Fruit fly (Drosophila melanogaster) whole organism, embryonic: ENCODE measurements around the gene Psf3.

Experiments
- Awh ChIP-seq: fragments of 200-800 bp; sonication (Bioruptor generic); IDR thresholded peaks from 2 replicates; pipeline ENCODE4, ENCODE4 v1.3.6; 2022; ENCODE audit warnings: missing biosample characterization, missing genetic modification characterization
- B-H2 ChIP-seq: fragments of 200-800 bp; sonication (Bioruptor generic); optimal IDR thresholded peaks from 2 replicates; lab custom pipeline; 2018; ENCODE audit warnings: missing biosample characterization, mild to moderate bottlenecking, missing genetic modification characterization
- CG10267 ChIP-seq: fragments of 200-800 bp; sonication (Bioruptor generic); optimal IDR thresholded peaks from 2 replicates; lab custom pipeline; 2018; ENCODE audit warnings: missing biosample characterization, mild to moderate bottlenecking, missing genetic modification characterization, moderate library complexity
- CG10959 ChIP-seq: fragments of 200-800 bp; sonication (Bioruptor generic); IDR thresholded peaks from 2 replicates; pipeline ENCODE4 v1.3.6; 2022; ENCODE audit warnings: missing biosample characterization, missing genetic modification characterization
- CG11560 ChIP-seq: fragments of 200-800 bp; sonication (Bioruptor generic); IDR thresholded peaks from 3 replicates; pipeline ENCODE4 v1.3.6; 2022; ENCODE audit warnings: missing biosample characterization, missing genetic modification characterization
- CG1233 ChIP-seq: fragments of 200-800 bp; sonication (Bioruptor generic); optimal IDR thresholded peaks from 4 replicates; lab custom pipeline; 2018; ENCODE audit warnings: missing biosample characterization, mild to moderate bottlenecking, missing genetic modification characterization
- CG14441 ChIP-seq: fragments of 200-800 bp; sonication (Bioruptor generic); IDR thresholded peaks from 2 replicates; pipeline ENCODE4 v1.3.6; 2022; ENCODE audit warnings: missing biosample characterization, missing genetic modification characterization
- CG17359 ChIP-seq: fragments of 200-800 bp; sonication (Bioruptor generic); optimal IDR thresholded peaks from 3 replicates; lab custom pipeline; 2018; ENCODE audit warnings: missing biosample characterization, mild to moderate bottlenecking, missing genetic modification characterization, moderate library complexity
- CG1792 ChIP-seq: fragments of 200-800 bp; sonication (Bioruptor generic); optimal IDR thresholded peaks from 2 replicates; lab custom pipeline; 2016; ENCODE audit warnings: missing biosample characterization, missing genetic modification characterization
- CG18011 ChIP-seq: fragments of 200-800 bp; sonication (Bioruptor generic); optimal IDR thresholded peaks from 2 replicates; lab custom pipeline; 2017; ENCODE audit warnings: missing biosample characterization, missing genetic modification characterization, mild to moderate bottlenecking, moderate library complexity, missing genotype
- CG18476 ChIP-seq: fragments of 200-800 bp; sonication (Bioruptor generic); optimal IDR thresholded peaks from 2 replicates; lab custom pipeline; 2016; ENCODE audit warnings: missing biosample characterization, mild to moderate bottlenecking, missing genetic modification characterization
- CG18599 ChIP-seq: fragments of 200-800 bp; sonication (Bioruptor generic); optimal IDR thresholded peaks from 3 replicates; lab custom pipeline; 2017; ENCODE audit warnings: missing biosample characterization, missing genetic modification characterization, mild to moderate bottlenecking, moderate library complexity, missing genetic modification reagents
- CG18764 ChIP-seq: fragments of 200-800 bp; sonication (Bioruptor generic); optimal IDR thresholded peaks from 3 replicates; lab custom pipeline; 2016; ENCODE audit warnings: missing biosample characterization, missing genetic modification characterization
- CG2202 ChIP-seq: fragments of 200-800 bp; sonication (Bioruptor generic); optimal IDR thresholded peaks from 2 replicates; lab custom pipeline; 2018; ENCODE audit warnings: missing biosample characterization, mild to moderate bottlenecking, missing genetic modification characterization
- CG30403 ChIP-seq: fragments of 200-800 bp; sonication (Bioruptor generic); optimal IDR thresholded peaks from 3 replicates; lab custom pipeline; 2016; ENCODE audit warnings: missing biosample characterization, missing genetic modification characterization
- CG32767 ChIP-seq: fragments of 200-800 bp; sonication (Bioruptor generic); IDR thresholded peaks from 2 replicates; pipeline ENCODE4 v1.3.6; 2022; ENCODE audit warnings: missing biosample characterization, missing genetic modification characterization
- CG3995 ChIP-seq: fragments of 200-800 bp; sonication (Bioruptor generic); optimal IDR thresholded peaks from 3 replicates; lab custom pipeline; 2016; ENCODE audit warnings: missing biosample characterization, missing genetic modification characterization
- CG42726 ChIP-seq: fragments of 200-800 bp; sonication (Bioruptor generic); IDR thresholded peaks from 2 replicates; pipeline ENCODE4 v1.3.6; 2022; ENCODE audit warnings: missing biosample characterization, missing genetic modification characterization; ENCODE audit not compliant: partially characterized antibody
- CG4328 ChIP-seq: fragments of 200-800 bp; sonication (Bioruptor generic); optimal IDR thresholded peaks from 3 replicates; lab custom pipeline; 2017; ENCODE audit warnings: missing biosample characterization, missing genetic modification reagents, missing genetic modification characterization
- CG4707 ChIP-seq: fragments of 200-800 bp; sonication (Bioruptor generic); optimal IDR thresholded peaks from 2 replicates; lab custom pipeline; 2018; ENCODE audit warnings: missing biosample characterization, mild to moderate bottlenecking, missing genetic modification characterization, moderate library complexity
- CG5245 ChIP-seq: fragments of 200-800 bp; sonication (Bioruptor generic); optimal IDR thresholded peaks from 3 replicates; lab custom pipeline; 2016; ENCODE audit warnings: missing biosample characterization, missing genetic modification characterization
- CG5953 ChIP-seq: fragments of 200-800 bp; sonication (Bioruptor generic); IDR thresholded peaks from 2 replicates; pipeline ENCODE4 v1.3.6; 2022; ENCODE audit warnings: missing biosample characterization, missing genetic modification characterization
- CG7786 ChIP-seq: fragments of 200-800 bp; sonication (Bioruptor generic); optimal IDR thresholded peaks from 2 replicates; lab custom pipeline; 2016; ENCODE audit warnings: missing biosample characterization, missing genetic modification characterization
- CG8944 ChIP-seq: fragments of 200-800 bp; sonication (Bioruptor generic); optimal IDR thresholded peaks from 3 replicates; lab custom pipeline; 2016; ENCODE audit warnings: missing biosample characterization, missing genetic modification characterization
- CG9932 ChIP-seq: fragments of 200-800 bp; sonication (Bioruptor generic); IDR thresholded peaks from 2 replicates; pipeline ENCODE4 v1.3.6; 2022; ENCODE audit warnings: missing biosample characterization, missing genetic modification characterization
- Chrac-16 ChIP-seq: fragments of 200-800 bp; sonication (Bioruptor generic); optimal IDR thresholded peaks from 3 replicates; lab custom pipeline; 2016; ENCODE audit warnings: missing biosample characterization, missing genetic modification characterization
- Dll ChIP-seq: fragments of 200-800 bp; sonication (Bioruptor generic); IDR thresholded peaks from 4 replicates; pipeline ENCODE4 v1.3.6; 2022; ENCODE audit warnings: missing biosample characterization, missing genetic modification characterization; ENCODE audit not compliant: partially characterized antibody
- Fer1 ChIP-seq: fragments of 200-800 bp; sonication (Bioruptor generic); optimal IDR thresholded peaks from 2 replicates; lab custom pipeline; 2017; ENCODE audit warnings: missing biosample characterization, mild to moderate bottlenecking, missing genetic modification characterization
- H15 ChIP-seq: fragments of 200-800 bp; sonication (Bioruptor generic); IDR thresholded peaks from 3 replicates; pipeline ENCODE4 v1.3.6; 2022; ENCODE audit warnings: missing biosample characterization, missing genetic modification characterization
- Hand ChIP-seq: fragments of 200-800 bp; sonication (Bioruptor generic); optimal IDR thresholded peaks from 2 replicates; lab custom pipeline; 2017; ENCODE audit warnings: mild to moderate bottlenecking, missing biosample characterization, missing genetic modification reagents, missing genetic modification characterization
- Hmr ChIP-seq: fragments of 200-800 bp; sonication (Bioruptor generic); optimal IDR thresholded peaks from 3 replicates; lab custom pipeline; 2017; ENCODE audit warnings: mild to moderate bottlenecking, missing biosample characterization, missing genetic modification reagents, missing genetic modification characterization
- Jarid2 ChIP-seq: fragments of 200-800 bp; sonication (Bioruptor generic); optimal IDR thresholded peaks from 3 replicates; lab custom pipeline; 2017; ENCODE audit warnings: mild to moderate bottlenecking, missing biosample characterization, missing genetic modification reagents, missing genetic modification characterization
- MTF-1 ChIP-seq: fragments of 200-800 bp; sonication (Bioruptor generic); optimal IDR thresholded peaks from 2 replicates; lab custom pipeline; 2018; ENCODE audit warnings: missing biosample characterization, mild to moderate bottlenecking, missing genetic modification characterization, borderline replicate concordance
- Poxn ChIP-seq: fragments of 200-800 bp; sonication (Bioruptor generic); IDR thresholded peaks from 2 replicates; pipeline ENCODE4 v1.3.6; 2022; ENCODE audit warnings: missing biosample characterization, missing genetic modification characterization
- TFAM ChIP-seq: fragments of 200-800 bp; sonication (Bioruptor generic); optimal IDR thresholded peaks from 2 replicates; lab custom pipeline; 2017; ENCODE audit warnings: missing biosample characterization, missing genetic modification characterization, inconsistent platforms
- ase ChIP-seq: fragments of 200-800 bp; sonication (Bioruptor generic); IDR thresholded peaks from 3 replicates; pipeline ENCODE4 v1.3.6; 2022; ENCODE audit warnings: missing biosample characterization, missing genetic modification characterization
- bsh ChIP-seq, 2 experiments: fragments of 200-800 bp; sonication (Bioruptor generic); optimal IDR thresholded peaks; 2 replicates each; lab custom pipeline; 2017 to 2018; ENCODE audit warnings: mild to moderate bottlenecking in 2 of 2, missing biosample characterization in 2 of 2, missing genetic modification characterization in 2 of 2, moderate library complexity in 1 of 2
- cad ChIP-seq: fragments of >200 bp; optimal IDR thresholded peaks from 2 replicates; lab custom pipeline; 2017; ENCODE audit warnings: missing biosample characterization, missing genetic modification characterization
- dpn ChIP-seq, 2 experiments: fragments of 200-800 bp; sonication (Bioruptor generic); optimal IDR thresholded peaks; 3 replicates each; lab custom pipeline; 2016; ENCODE audit warnings: missing biosample characterization in 2 of 2, missing genetic modification characterization in 2 of 2
- exex ChIP-seq: fragments of 200-800 bp; sonication (Bioruptor generic); optimal IDR thresholded peaks from 4 replicates; lab custom pipeline; 2018; ENCODE audit warnings: missing biosample characterization, mild to moderate bottlenecking, missing genetic modification characterization, moderate library complexity
- inv ChIP-seq: fragments of 200-800 bp; sonication (Bioruptor generic); IDR thresholded peaks from 2 replicates; pipeline ENCODE4 v1.3.6; 2022; ENCODE audit warnings: missing biosample characterization, missing genetic modification characterization; ENCODE audit not compliant: partially characterized antibody
- mam ChIP-seq: fragments of 200-800 bp; sonication (Bioruptor generic); optimal IDR thresholded peaks from 3 replicates; lab custom pipeline; 2016; ENCODE audit warnings: missing biosample characterization, missing genetic modification characterization
- nerfin-1 ChIP-seq: fragments of 200-800 bp; sonication (Bioruptor generic); optimal IDR thresholded peaks from 3 replicates; lab custom pipeline; 2019; ENCODE audit warnings: missing biosample characterization, mild to moderate bottlenecking, missing genetic modification characterization, moderate library complexity
- nerfin-2 ChIP-seq: fragments of 200-800 bp; sonication (Bioruptor generic); IDR thresholded peaks from 2 replicates; pipeline ENCODE4 v1.3.6; 2022; ENCODE audit warnings: missing biosample characterization, missing genetic modification characterization; ENCODE audit not compliant: partially characterized antibody
- nmo ChIP-seq: fragments of 200-800 bp; sonication (Bioruptor generic); optimal IDR thresholded peaks from 2 replicates; lab custom pipeline; 2018; ENCODE audit warnings: missing biosample characterization, mild to moderate bottlenecking, missing genetic modification characterization, moderate library complexity
- nom ChIP-seq: fragments of 200-800 bp; sonication (Bioruptor generic); optimal IDR thresholded peaks from 2 replicates; lab custom pipeline; 2017; ENCODE audit warnings: missing biosample characterization, missing genetic modification characterization, mild to moderate bottlenecking, moderate library complexity, missing genetic modification reagents
- pho ChIP-seq: fragments of 200-800 bp; sonication (Bioruptor generic); optimal IDR thresholded peaks from 2 replicates; lab custom pipeline; 2016; ENCODE audit warnings: missing biosample characterization, missing genetic modification characterization
- sr ChIP-seq: fragments of 200-800 bp; sonication (Bioruptor generic); IDR thresholded peaks from 3 replicates; pipeline ENCODE4 v1.3.6; 2022; ENCODE audit warnings: missing biosample characterization, missing genetic modification characterization
- tin ChIP-seq: fragments of 200-800 bp; sonication (Bioruptor generic); optimal IDR thresholded peaks from 3 replicates; lab custom pipeline; 2016; ENCODE audit warnings: missing biosample characterization, missing genetic modification characterization
- tna ChIP-seq: fragments of 200-800 bp; sonication (Bioruptor generic); IDR thresholded peaks from 2 replicates; pipeline ENCODE4 v1.3.6; 2022; ENCODE audit warnings: missing biosample characterization, missing genetic modification characterization; ENCODE audit not compliant: partially characterized antibody

Psf3 gene

DNA sequence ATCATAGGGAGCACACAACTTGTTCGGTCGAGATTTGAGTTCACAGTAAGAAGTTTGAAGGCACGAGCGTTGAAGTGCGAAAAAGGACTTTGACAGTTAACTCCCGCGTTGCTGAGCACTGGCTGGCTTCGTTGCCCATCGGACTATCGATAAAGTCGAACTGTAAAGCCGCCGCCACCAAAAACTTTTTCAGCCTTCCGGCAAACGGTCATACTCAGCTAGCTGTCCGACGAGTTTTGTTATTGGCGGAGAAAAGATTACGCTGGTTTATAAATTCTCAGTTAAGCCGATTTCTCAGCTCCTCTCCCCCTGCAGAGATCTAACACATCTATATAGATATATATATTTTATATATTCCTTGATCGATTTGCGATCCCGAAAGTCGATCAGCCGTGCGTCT, at the start of gene Psf3, which contains the start of gene flw (continued):
- TF ChIP-seq CG42726 (GFP tag; lab: Robert Waterston, UW), result peak; percentile 61
- TF ChIP-seq CG5245, result peak; percentile 4
- TF ChIP-seq dpn (GFP tag; optimal IDR thresholded peaks at IDR 0.05; lab: Kevin White, UChicago), result peak; percentile 20 to 37
- TF ChIP-seq sr (GFP tag; lab: Robert Waterston, UW), result 0 out of 3 replicates have a peak, but pooled peaks have one; percentile 18
- TF ChIP-seq Dll (GFP tag; lab: Robert Waterston, UW), result peak; percentile 35; the same call in 1 of the 4 replicates
- no peak for TF ChIP-seq CG18011 (GFP tag; lab: Kevin White, UChicago)
- no peak for TF ChIP-seq tin (GFP tag; lab: Kevin White, UChicago)
- TF ChIP-seq CG1233 (GFP tag; lab: Kevin White, UChicago), result no peak
- no peak for TF ChIP-seq Hand (GFP tag; lab: Kevin White, UChicago)
- TF ChIP-seq CG10959 (GFP tag; lab: Robert Waterston, UW), result no peak
- 0 out of 2 replicates have a peak, but pooled peaks have one; percentile 34 for TF ChIP-seq CG5953 (GFP tag; lab: Robert Waterston, UW)
- TF ChIP-seq nerfin-1, result no peak
- TF ChIP-seq exex (tag; lab: Kevin White, UChicago), result no peak
- peak; percentile 7 for TF ChIP-seq mam (GFP tag; lab: Kevin White, UChicago)
- TF ChIP-seq CG14441 (GFP tag; lab: Robert Waterston, UW), result no peak
- TF ChIP-seq CG2202, result no peak
- TF ChIP-seq CG4328 (GFP tag; lab: Kevin White, UChicago), result no peak
- peak; percentile 39 for TF ChIP-seq CG30403
- no peak for TF ChIP-seq CG18476
- TF ChIP-seq TFAM (GFP tag; lab: Kevin White, UChicago), result no peak
- peak; percentile 62; the same call in 1 of the 2 replicates for TF ChIP-seq CG9932 (GFP tag; lab: Robert Waterston, UW)
- no peak for TF ChIP-seq CG11560 (tag; lab: Robert Waterston, UW)
- TF ChIP-seq Poxn (GFP tag; lab: Robert Waterston, UW), result no peak
- peak; percentile 8 for TF ChIP-seq CG18764 (GFP tag; lab: Kevin White, UChicago)
- 0 out of 2 replicates have a peak, but pooled peaks have one; percentile 25 for TF ChIP-seq CG32767 (GFP tag; lab: Robert Waterston, UW)
- TF ChIP-seq Jarid2 (GFP tag; lab: Kevin White, UChicago), result peak; percentile 52
- peak; percentile 19 for TF ChIP-seq CG18599 (GFP tag; lab: Kevin White, UChicago)
- no peak for TF ChIP-seq CG4707 (GFP tag; lab: Kevin White, UChicago)
- no peak for TF ChIP-seq MTF-1
- peak; percentile 55; the same call in 1 of the 2 replicates for TF ChIP-seq inv (GFP tag; lab: Robert Waterston, UW)
- peak; percentile 15 for TF ChIP-seq nom (GFP tag; lab: Kevin White, UChicago)
- peak; percentile 85 for TF ChIP-seq CG10267 (tag; lab: Kevin White, UChicago)
- no peak for TF ChIP-seq bsh (GFP tag; optimal IDR thresholded peaks at IDR 0.05; lab: Kevin White, UChicago)
- no peak for TF ChIP-seq CG3995
- peak; percentile 45 for TF ChIP-seq Hmr
- TF ChIP-seq pho (GFP tag; lab: Kevin White, UChicago), result peak; percentile 20
- TF ChIP-seq nerfin-2 (GFP tag; lab: Robert Waterston, UW), result 0 out of 2 replicates have a peak, but pooled peaks have one; percentile 31
- no peak for TF ChIP-seq CG8944 (GFP tag; lab: Kevin White, UChicago)
- peak; percentile 19 for TF ChIP-seq CG17359 (tag; lab: Kevin White, UChicago)
- no peak for TF ChIP-seq CG1792 (GFP tag; lab: Kevin White, UChicago)
- peak; percentile 20 for TF ChIP-seq nmo (GFP tag; lab: Kevin White, UChicago)
- TF ChIP-seq Chrac-16, result no peak
- TF ChIP-seq Fer1 (GFP tag; lab: Kevin White, UChicago), result peak; percentile 16
- no peak for TF ChIP-seq Awh (GFP tag; lab: Robert Waterston, UW)
- peak; percentile 42 for TF ChIP-seq B-H2 (GFP tag; lab: Kevin White, UChicago)
- TF ChIP-seq H15, result no peak
- TF ChIP-seq cad, result no peak
- no peak for TF ChIP-seq ase (GFP tag; lab: Robert Waterston, UW)
- peak; percentile 54; the same call in 1 of the 2 replicates for TF ChIP-seq tna (GFP tag; lab: Robert Waterston, UW)
- TF ChIP-seq CG7786, result peak; percentile 20
